Worm (Caenorhabditis elegans) whole organism, L2 larva: ENCODE results near the gene F58B3.4.

Source experiments
- C34F6.9 ChIP-seq: fragments of 150-350 bp; optimal IDR thresholded peaks from 2 replicates; lab custom pipeline; 2014; ENCODE audit warnings: missing biosample characterization, missing genetic modification characterization
- F13H6.1 ChIP-seq: sonication (generic microtip); optimal IDR thresholded peaks from 2 replicates; lab custom pipeline; 2016; ENCODE audit warnings: missing genetic modification characterization, missing compliant biosample characterization
- R02D3.7 ChIP-seq: fragments of 150-350 bp; optimal IDR thresholded peaks from 2 replicates; lab custom pipeline; 2014; ENCODE audit warnings: missing biosample characterization, missing genetic modification characterization
- Y55F3AM.14 ChIP-seq: fragments of 200-800 bp; sonication (Bioruptor generic); optimal IDR thresholded peaks from 2 replicates; lab custom pipeline; 2018; ENCODE audit warnings: mild to moderate bottlenecking, missing genetic modification characterization, missing compliant biosample characterization
- ZK546.5 ChIP-seq: sonication (generic microtip); optimal IDR thresholded peaks from 2 replicates; lab custom pipeline; 2017; ENCODE audit warnings: missing biosample characterization, missing genetic modification characterization
- ama-1 ChIP-seq: fragments of 150-350 bp; optimal IDR thresholded peaks from 2 replicates; lab custom pipeline; 2018; ENCODE audit warnings: inconsistent platforms
- blmp-1 ChIP-seq: sonication (generic microtip); optimal IDR thresholded peaks from 2 replicates; lab custom pipeline; 2017; ENCODE audit warnings: missing genetic modification characterization, mild to moderate bottlenecking, missing compliant biosample characterization, antibody characterized with exemption, moderate library complexity; ENCODE audit not compliant: insufficient read depth
- ceh-16 ChIP-seq: fragments of 150-350 bp; optimal IDR thresholded peaks from 2 replicates; lab custom pipeline; 2014; ENCODE audit warnings: missing biosample characterization, missing genetic modification characterization
- ceh-82 ChIP-seq: fragments of 150-350 bp; optimal IDR thresholded peaks from 2 replicates; lab custom pipeline; 2014; ENCODE audit warnings: missing biosample characterization, missing genetic modification characterization
- dmd-4 ChIP-seq: sonication (generic microtip); optimal IDR thresholded peaks from 2 replicates; lab custom pipeline; 2017; ENCODE audit warnings: missing biosample characterization, missing genetic modification characterization
- egl-27 ChIP-seq: sonication (generic microtip); optimal IDR thresholded peaks from 3 replicates; lab custom pipeline; 2017; ENCODE audit warnings: missing biosample characterization, missing genetic modification reagents, missing genetic modification characterization
- elt-1 ChIP-seq: fragments of 150-350 bp; optimal IDR thresholded peaks from 2 replicates; lab custom pipeline; 2014; ENCODE audit warnings: missing biosample characterization, missing genetic modification characterization
- fos-1 ChIP-seq: fragments of 150-350 bp; optimal IDR thresholded peaks from 2 replicates; lab custom pipeline; 2014; ENCODE audit warnings: missing biosample characterization, missing genetic modification characterization
- lsy-2 ChIP-seq, 2 experiments: fragments of 150-350 bp in 1 of 2; sonication (generic microtip) in 1 of 2; optimal IDR thresholded peaks; 2 replicates each; lab custom pipeline; 2014 to 2017; ENCODE audit warnings: missing biosample characterization in 2 of 2, missing genetic modification characterization in 2 of 2
- mab-5 ChIP-seq: fragments of 150-350 bp; optimal IDR thresholded peaks from 2 replicates; lab custom pipeline; 2014; ENCODE audit warnings: missing biosample characterization, missing genetic modification characterization
- mbf-1 ChIP-seq: sonication (generic microtip); optimal IDR thresholded peaks from 2 replicates; lab custom pipeline; 2017; ENCODE audit warnings: missing biosample characterization, missing genetic modification characterization
- nhr-10 ChIP-seq: sonication (generic microtip); optimal IDR thresholded peaks from 2 replicates; lab custom pipeline; 2017; ENCODE audit warnings: missing biosample characterization, missing genetic modification characterization
- nhr-12 ChIP-seq: fragments of 150-350 bp; optimal IDR thresholded peaks from 2 replicates; lab custom pipeline; 2014; ENCODE audit warnings: missing biosample characterization, missing genetic modification characterization
- nhr-129 ChIP-seq: fragments of 150-350 bp; optimal IDR thresholded peaks from 2 replicates; lab custom pipeline; 2014; ENCODE audit warnings: missing biosample characterization, missing genetic modification characterization
- nhr-23 ChIP-seq: fragments of 150-350 bp; optimal IDR thresholded peaks from 2 replicates; lab custom pipeline; 2014; ENCODE audit warnings: missing biosample characterization, missing genetic modification reagents, missing genetic modification characterization
- nhr-6 ChIP-seq: fragments of 150-350 bp; optimal IDR thresholded peaks from 2 replicates; lab custom pipeline; 2014; ENCODE audit warnings: missing biosample characterization, missing genetic modification characterization
- nhr-77 ChIP-seq: fragments of 150-350 bp; optimal IDR thresholded peaks from 2 replicates; lab custom pipeline; 2014; ENCODE audit warnings: missing biosample characterization, missing genetic modification characterization
- sem-4 ChIP-seq: fragments of 150-350 bp; optimal IDR thresholded peaks from 2 replicates; lab custom pipeline; 2014; ENCODE audit warnings: missing biosample characterization, missing genetic modification reagents, missing genetic modification characterization
- skn-1 ChIP-seq: sonication (generic microtip); optimal IDR thresholded peaks from 2 replicates; lab custom pipeline; 2017; ENCODE audit warnings: missing biosample characterization, missing genetic modification characterization
- sma-9 ChIP-seq, 2 experiments: fragments of 150-350 bp in 1 of 2; sonication (generic microtip) in 1 of 2; optimal IDR thresholded peaks; 2 replicates each; lab custom pipeline; 2014 to 2016; ENCODE audit warnings: missing genetic modification characterization in 2 of 2, mild to moderate bottlenecking in 1 of 2, missing biosample characterization in 1 of 2, missing compliant biosample characterization in 1 of 2, missing genetic modification reagents in 1 of 2, moderate library complexity in 1 of 2
- unc-39 ChIP-seq: fragments of 150-350 bp; optimal IDR thresholded peaks from 2 replicates; lab custom pipeline; 2014; ENCODE audit warnings: missing biosample characterization, missing genetic modification characterization
- unc-55 ChIP-seq: fragments of 150-350 bp; sonication (generic microtip); optimal IDR thresholded peaks from 3 replicates; lab custom pipeline; 2014; ENCODE audit warnings: missing biosample characterization, missing genetic modification reagents, missing genetic modification characterization
- unc-62 ChIP-seq: fragments of 150-350 bp; optimal IDR thresholded peaks from 2 replicates; lab custom pipeline; 2014; ENCODE audit warnings: missing biosample characterization, missing genetic modification reagents, missing genetic modification characterization
- zag-1 ChIP-seq: fragments of 150-350 bp; optimal IDR thresholded peaks from 2 replicates; lab custom pipeline; 2014; ENCODE audit warnings: missing biosample characterization, missing genetic modification characterization
- ztf-1 ChIP-seq: fragments of 200-800 bp; sonication (Bioruptor generic); conservative IDR thresholded peaks from 2 replicates; pipeline ENCODE4 v1.3.6; 2022; ENCODE audit warnings: missing genetic modification characterization, missing compliant biosample characterization
- ztf-11 ChIP-seq: sonication (generic microtip); optimal IDR thresholded peaks from 2 replicates; lab custom pipeline; 2017; ENCODE audit warnings: missing biosample characterization, missing genetic modification characterization

The F58B3.4 gene

DNA sequence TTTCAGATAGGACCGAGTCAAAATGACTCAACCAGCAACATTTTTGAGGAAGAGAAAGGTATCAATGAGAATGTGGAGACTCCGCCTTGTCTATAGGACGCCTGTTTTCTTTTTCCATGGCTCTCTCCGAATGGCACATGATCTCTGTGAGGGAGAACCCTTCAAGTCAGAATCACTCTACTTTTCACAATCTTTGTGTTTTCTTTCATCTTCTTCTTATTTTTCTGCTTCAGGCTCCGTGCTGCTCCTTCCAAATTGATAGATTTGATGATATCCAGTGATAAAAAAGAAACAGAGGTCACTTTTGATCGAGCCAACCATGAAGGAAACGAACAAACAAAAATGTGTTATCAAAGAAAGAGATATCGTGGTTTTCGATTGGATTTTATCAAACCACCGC is 17.4 kb upstream of the F58B3.4 start, which contains the start of gene ZK809.8:
TSS of gene ZK809.8 (minus strand) at position 34 of the 400 bp plus-strand sequence.
- peak; percentile 62 for TF ChIP-seq sma-9 (GFP tag; optimal IDR thresholded peaks at IDR 0.05; lab: Kevin White, UChicago)
- no peak for TF ChIP-seq sma-9 (tag; optimal IDR thresholded peaks at IDR 0.05; lab: Kevin White, UChicago)
- peak in 1 of 2 experiments; percentile 27 for TF ChIP-seq lsy-2 (tag; optimal IDR thresholded peaks at IDR 0.05; lab: Kevin White, UChicago)
- TF ChIP-seq ceh-82 (tag; lab: Kevin White, UChicago) = no peak
- no peak for TF ChIP-seq ztf-1 (GFP tag; lab: Robert Waterston, UW)
- peak; percentile 30 for TF ChIP-seq C34F6.9
- no peak for TF ChIP-seq unc-55
- no peak for TF ChIP-seq ztf-11 (tag; lab: Kevin White, UChicago)
- peak; percentile 44 for TF ChIP-seq nhr-129 (tag; lab: Kevin White, UChicago)
- TF ChIP-seq nhr-6 (tag; lab: Kevin White, UChicago) = peak; percentile 2
- TF ChIP-seq F13H6.1 (tag; lab: Kevin White, UChicago) = peak; percentile 64

DNA sequence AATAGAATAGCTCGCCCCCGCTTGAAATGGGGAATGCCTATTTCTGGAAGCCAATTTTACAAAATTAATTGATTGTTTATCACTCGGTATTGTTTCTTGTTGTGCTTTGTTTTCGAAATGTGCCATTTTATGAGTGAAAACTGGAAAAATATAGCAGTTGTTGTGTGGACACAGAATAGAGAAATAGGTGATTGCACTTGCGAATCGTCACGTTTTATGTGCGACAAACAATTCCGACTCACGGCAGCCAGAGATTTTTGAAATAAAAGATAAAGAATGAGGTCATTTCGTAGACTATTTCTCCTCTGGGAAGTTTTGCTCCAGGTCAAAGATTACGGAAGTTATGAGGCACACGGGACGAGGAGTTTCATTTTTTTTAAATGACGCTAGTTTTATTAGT is 15.3 kb upstream of the F58B3.4 start:
- TF ChIP-seq nhr-6 (tag; lab: Kevin White, UChicago) = peak; percentile 7
- no peak for TF ChIP-seq unc-39 (tag; lab: Kevin White, UChicago)
- peak; percentile 40 for TF ChIP-seq nhr-129 (tag; lab: Kevin White, UChicago)
- TF ChIP-seq nhr-77 (tag; lab: Kevin White, UChicago) = no peak
- no peak for TF ChIP-seq elt-1
- TF ChIP-seq sma-9 (GFP tag; optimal IDR thresholded peaks at IDR 0.05; lab: Kevin White, UChicago) = peak; percentile 30
- no peak for TF ChIP-seq sma-9 (tag; optimal IDR thresholded peaks at IDR 0.05; lab: Kevin White, UChicago)
- peak; percentile 19 for TF ChIP-seq F13H6.1 (tag; lab: Kevin White, UChicago)
- TF ChIP-seq, all 48 proteins: peak for 4

DNA sequence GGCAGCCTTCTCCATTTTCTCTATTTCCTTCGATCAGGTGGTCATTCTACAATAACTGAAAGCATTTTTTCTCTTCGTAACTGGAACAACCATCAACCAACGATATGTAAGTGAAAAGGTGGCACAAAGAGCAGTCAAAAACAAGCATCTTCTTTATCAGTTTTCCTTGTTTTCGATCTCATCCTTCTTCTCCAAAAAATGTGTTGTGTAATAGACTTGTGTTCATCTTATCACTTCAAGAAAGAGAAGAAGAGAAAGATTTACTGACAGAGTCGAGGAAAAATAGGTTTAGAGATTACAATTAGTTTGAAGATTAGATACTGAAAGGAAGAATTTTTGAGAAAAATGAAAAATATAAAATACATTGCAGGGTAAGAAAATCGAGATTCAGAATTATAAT is 13.7 kb upstream of the F58B3.4 start:
- TF ChIP-seq nhr-23 (tag; lab: Kevin White, UChicago) (no peak), F13H6.1 (tag; lab: Kevin White, UChicago) (peak; percentile 26), C34F6.9 (no peak), sma-9 (GFP tag; optimal IDR thresholded peaks at IDR 0.05; lab: Kevin White, UChicago) (peak; percentile 34), sma-9 (tag; optimal IDR thresholded peaks at IDR 0.05; lab: Kevin White, UChicago) (no peak), lsy-2 (tag; optimal IDR thresholded peaks at IDR 0.05; lab: Kevin White, UChicago) (peak in 1 of 2 experiments; percentile 7), mbf-1 (tag; lab: Kevin White, UChicago) (no peak), nhr-129 (tag; lab: Kevin White, UChicago) (peak; percentile 45)

ce11 chrIV:11644705-11645104 is 13.1 kb upstream of the F58B3.4 start:
- no peak for TF ChIP-seq ama-1 (lab: Kevin White, UChicago)
- TF ChIP-seq lsy-2 (tag; optimal IDR thresholded peaks at IDR 0.05; lab: Kevin White, UChicago) = no peak
- no peak for TF ChIP-seq unc-62 (GFP tag; lab: Kevin White, UChicago)
- TF ChIP-seq ZK546.5 = no peak
- no peak for TF ChIP-seq fos-1
- TF ChIP-seq Y55F3AM.14 (GFP tag; lab: Kevin White, UChicago) = no peak
- TF ChIP-seq mab-5 (tag; lab: Kevin White, UChicago) = no peak
- no peak for TF ChIP-seq skn-1 (tag; lab: Kevin White, UChicago)
- no peak for TF ChIP-seq zag-1
- TF ChIP-seq ztf-11 (tag; lab: Kevin White, UChicago) = no peak
- no peak for TF ChIP-seq dmd-4 (tag; lab: Kevin White, UChicago)
- TF ChIP-seq sma-9 (GFP tag; optimal IDR thresholded peaks at IDR 0.05; lab: Kevin White, UChicago) = no peak
- no peak for TF ChIP-seq sma-9 (tag; optimal IDR thresholded peaks at IDR 0.05; lab: Kevin White, UChicago)
- no peak for TF ChIP-seq ceh-16
- TF ChIP-seq unc-55 = no peak
- no peak for TF ChIP-seq sem-4
- TF ChIP-seq blmp-1 = no peak
- no peak for TF ChIP-seq egl-27 (tag; lab: Kevin White, UChicago)
- no peak for TF ChIP-seq nhr-10 (tag; lab: Kevin White, UChicago)

- no peak for TF ChIP-seq mbf-1 (tag; lab: Kevin White, UChicago)
- no peak for TF ChIP-seq nhr-12
- no peak for TF ChIP-seq R02D3.7 (tag; lab: Kevin White, UChicago)
- TF ChIP-seq mab-5 (tag; lab: Kevin White, UChicago) = no peak
Observed at ce11 chrIV:11643829-11644228, 12.2 kb upstream of the F58B3.4 start, which contains the start of gene prx-2. TSS of gene prx-2 (plus strand) at chrIV:11644129.

- TF ChIP-seq unc-62 (GFP tag; lab: Kevin White, UChicago) (no peak), sem-4 (no peak), skn-1 (tag; lab: Kevin White, UChicago) (no peak), ZK546.5 (no peak)
- TF ChIP-seq, all 48 proteins: peak for 0
Observed at ce11 chrIV:11641802-11642201, 10.2 kb upstream of the F58B3.4 start, which contains the start of gene ZK809.1. TSS of gene ZK809.1 (plus strand) at chrIV:11642102.
